Worm (Caenorhabditis elegans) whole organism, L2 larva: ENCODE measurements around the gene col-168.

Source experiments
- C34F6.9 ChIP-seq: fragments of 150-350 bp; optimal IDR thresholded peaks from 2 replicates; lab custom pipeline; 2014; ENCODE audit warnings: missing biosample characterization, missing genetic modification characterization
- F13H6.1 ChIP-seq: sonication (generic microtip); optimal IDR thresholded peaks from 2 replicates; lab custom pipeline; 2016; ENCODE audit warnings: missing genetic modification characterization, missing compliant biosample characterization
- R02D3.7 ChIP-seq: fragments of 150-350 bp; optimal IDR thresholded peaks from 2 replicates; lab custom pipeline; 2014; ENCODE audit warnings: missing biosample characterization, missing genetic modification characterization
- Y55F3AM.14 ChIP-seq: fragments of 200-800 bp; sonication (Bioruptor generic); optimal IDR thresholded peaks from 2 replicates; lab custom pipeline; 2018; ENCODE audit warnings: mild to moderate bottlenecking, missing genetic modification characterization, missing compliant biosample characterization
- ZK546.5 ChIP-seq: sonication (generic microtip); optimal IDR thresholded peaks from 2 replicates; lab custom pipeline; 2017; ENCODE audit warnings: missing biosample characterization, missing genetic modification characterization
- aly-2 ChIP-seq: fragments of 150-350 bp; optimal IDR thresholded peaks from 2 replicates; lab custom pipeline; 2014; ENCODE audit warnings: missing biosample characterization, missing genetic modification characterization
- ama-1 ChIP-seq: fragments of 150-350 bp; optimal IDR thresholded peaks from 2 replicates; lab custom pipeline; 2018; ENCODE audit warnings: inconsistent platforms
- blmp-1 ChIP-seq: sonication (generic microtip); optimal IDR thresholded peaks from 2 replicates; lab custom pipeline; 2017; ENCODE audit warnings: missing genetic modification characterization, mild to moderate bottlenecking, missing compliant biosample characterization, antibody characterized with exemption, moderate library complexity; ENCODE audit not compliant: insufficient read depth
- ceh-16 ChIP-seq: fragments of 150-350 bp; optimal IDR thresholded peaks from 2 replicates; lab custom pipeline; 2014; ENCODE audit warnings: missing biosample characterization, missing genetic modification characterization
- ceh-82 ChIP-seq: fragments of 150-350 bp; optimal IDR thresholded peaks from 2 replicates; lab custom pipeline; 2014; ENCODE audit warnings: missing biosample characterization, missing genetic modification characterization
- crh-2 ChIP-seq: sonication (generic microtip); optimal IDR thresholded peaks from 2 replicates; lab custom pipeline; 2017; ENCODE audit warnings: missing biosample characterization, missing genetic modification characterization
- dmd-4 ChIP-seq: sonication (generic microtip); optimal IDR thresholded peaks from 2 replicates; lab custom pipeline; 2017; ENCODE audit warnings: missing biosample characterization, missing genetic modification characterization
- egl-27 ChIP-seq: sonication (generic microtip); optimal IDR thresholded peaks from 3 replicates; lab custom pipeline; 2017; ENCODE audit warnings: missing biosample characterization, missing genetic modification reagents, missing genetic modification characterization
- elt-1 ChIP-seq: fragments of 150-350 bp; optimal IDR thresholded peaks from 2 replicates; lab custom pipeline; 2014; ENCODE audit warnings: missing biosample characterization, missing genetic modification characterization
- elt-3 ChIP-seq: sonication (generic microtip); optimal IDR thresholded peaks from 2 replicates; lab custom pipeline; 2017; ENCODE audit warnings: missing biosample characterization, missing genetic modification characterization
- fos-1 ChIP-seq: fragments of 150-350 bp; optimal IDR thresholded peaks from 2 replicates; lab custom pipeline; 2014; ENCODE audit warnings: missing biosample characterization, missing genetic modification characterization
- gmeb-1 ChIP-seq: fragments of 150-350 bp; optimal IDR thresholded peaks from 2 replicates; lab custom pipeline; 2014; ENCODE audit warnings: missing biosample characterization, missing genetic modification characterization
- lin-11 ChIP-seq: fragments of 150-350 bp; sonication (generic microtip); optimal IDR thresholded peaks from 2 replicates; lab custom pipeline; 2014; ENCODE audit warnings: missing biosample characterization, missing genetic modification characterization, inconsistent platforms, mixed read lengths
- lin-13 ChIP-seq: fragments of 150-350 bp; optimal IDR thresholded peaks from 2 replicates; lab custom pipeline; 2014; ENCODE audit warnings: missing biosample characterization, missing genetic modification reagents, missing genetic modification characterization
- lin-39 ChIP-seq: fragments of 150-350 bp; optimal IDR thresholded peaks from 2 replicates; lab custom pipeline; 2014; ENCODE audit warnings: missing biosample characterization, missing genetic modification reagents, missing genetic modification characterization
- lsy-2 ChIP-seq, 2 experiments: fragments of 150-350 bp in 1 of 2; sonication (generic microtip) in 1 of 2; optimal IDR thresholded peaks; 2 replicates each; lab custom pipeline; 2014 to 2017; ENCODE audit warnings: missing biosample characterization in 2 of 2, missing genetic modification characterization in 2 of 2
- mbf-1 ChIP-seq: sonication (generic microtip); optimal IDR thresholded peaks from 2 replicates; lab custom pipeline; 2017; ENCODE audit warnings: missing biosample characterization, missing genetic modification characterization
- mdl-1 ChIP-seq, 2 experiments: fragments of 150-350 bp in 1 of 2; sonication (generic microtip) in 1 of 2; optimal IDR thresholded peaks; 2 replicates each; lab custom pipeline; 2017; ENCODE audit warnings: missing biosample characterization in 2 of 2, missing genetic modification characterization in 2 of 2
- nhr-10 ChIP-seq: sonication (generic microtip); optimal IDR thresholded peaks from 2 replicates; lab custom pipeline; 2017; ENCODE audit warnings: missing biosample characterization, missing genetic modification characterization
- nhr-11 ChIP-seq: fragments of 150-350 bp; optimal IDR thresholded peaks from 2 replicates; lab custom pipeline; 2014; ENCODE audit warnings: missing biosample characterization, missing genetic modification characterization
- nhr-12 ChIP-seq: fragments of 150-350 bp; optimal IDR thresholded peaks from 2 replicates; lab custom pipeline; 2014; ENCODE audit warnings: missing biosample characterization, missing genetic modification characterization
- nhr-21 ChIP-seq: fragments of 150-350 bp; optimal IDR thresholded peaks from 2 replicates; lab custom pipeline; 2014; ENCODE audit warnings: missing biosample characterization, missing genetic modification characterization
- nhr-23 ChIP-seq: fragments of 150-350 bp; optimal IDR thresholded peaks from 2 replicates; lab custom pipeline; 2014; ENCODE audit warnings: missing biosample characterization, missing genetic modification reagents, missing genetic modification characterization
- nhr-237 ChIP-seq: fragments of 150-350 bp; optimal IDR thresholded peaks from 2 replicates; lab custom pipeline; 2014; ENCODE audit warnings: missing biosample characterization, missing genetic modification characterization
- nhr-25 ChIP-seq: fragments of 150-350 bp; sonication (generic microtip); optimal IDR thresholded peaks from 3 replicates; lab custom pipeline; 2014; ENCODE audit warnings: missing biosample characterization, missing genetic modification characterization
- nhr-77 ChIP-seq: fragments of 150-350 bp; optimal IDR thresholded peaks from 2 replicates; lab custom pipeline; 2014; ENCODE audit warnings: missing biosample characterization, missing genetic modification characterization
- peb-1 ChIP-seq: fragments of 150-350 bp; optimal IDR thresholded peaks from 2 replicates; lab custom pipeline; 2014; ENCODE audit warnings: missing biosample characterization, missing genetic modification characterization
- sem-4 ChIP-seq: fragments of 150-350 bp; optimal IDR thresholded peaks from 2 replicates; lab custom pipeline; 2014; ENCODE audit warnings: missing biosample characterization, missing genetic modification reagents, missing genetic modification characterization
- skn-1 ChIP-seq: sonication (generic microtip); optimal IDR thresholded peaks from 2 replicates; lab custom pipeline; 2017; ENCODE audit warnings: missing biosample characterization, missing genetic modification characterization
- sma-3 ChIP-seq: sonication (generic microtip); optimal IDR thresholded peaks from 2 replicates; lab custom pipeline; 2016; ENCODE audit warnings: missing genetic modification reagents, missing genetic modification characterization, missing compliant biosample characterization
- sma-9 ChIP-seq, 2 experiments: fragments of 150-350 bp in 1 of 2; sonication (generic microtip) in 1 of 2; optimal IDR thresholded peaks; 2 replicates each; lab custom pipeline; 2014 to 2016; ENCODE audit warnings: missing genetic modification characterization in 2 of 2, mild to moderate bottlenecking in 1 of 2, missing biosample characterization in 1 of 2, missing compliant biosample characterization in 1 of 2, missing genetic modification reagents in 1 of 2, moderate library complexity in 1 of 2
- snpc-4 ChIP-seq: fragments of 150-350 bp; optimal IDR thresholded peaks from 2 replicates; lab custom pipeline; 2014; ENCODE audit warnings: missing biosample characterization, missing genetic modification characterization
- unc-39 ChIP-seq: fragments of 150-350 bp; optimal IDR thresholded peaks from 2 replicates; lab custom pipeline; 2014; ENCODE audit warnings: missing biosample characterization, missing genetic modification characterization
- unc-55 ChIP-seq: fragments of 150-350 bp; sonication (generic microtip); optimal IDR thresholded peaks from 3 replicates; lab custom pipeline; 2014; ENCODE audit warnings: missing biosample characterization, missing genetic modification reagents, missing genetic modification characterization
- unc-62 ChIP-seq: fragments of 150-350 bp; optimal IDR thresholded peaks from 2 replicates; lab custom pipeline; 2014; ENCODE audit warnings: missing biosample characterization, missing genetic modification reagents, missing genetic modification characterization
- zag-1 ChIP-seq: fragments of 150-350 bp; optimal IDR thresholded peaks from 2 replicates; lab custom pipeline; 2014; ENCODE audit warnings: missing biosample characterization, missing genetic modification characterization
- ztf-1 ChIP-seq: fragments of 200-800 bp; sonication (Bioruptor generic); conservative IDR thresholded peaks from 2 replicates; pipeline ENCODE4 v1.3.6; 2022; ENCODE audit warnings: missing genetic modification characterization, missing compliant biosample characterization
- ztf-11 ChIP-seq: sonication (generic microtip); optimal IDR thresholded peaks from 2 replicates; lab custom pipeline; 2017; ENCODE audit warnings: missing biosample characterization, missing genetic modification characterization

The col-168 gene

ce11 chrX:6365715-6366114, 39.5 kb downstream of the col-168 start, which contains the start of gene C03B1.3:
C03B1.3 (plus strand) TSS chrX:6366015.
- TF ChIP-seq nhr-11 (tag; lab: Kevin White, UChicago) (no peak), blmp-1 (tag; lab: Kevin White, UChicago) (no peak), lin-13 (GFP tag; lab: Kevin White, UChicago) (no peak), nhr-12 (tag; lab: Kevin White, UChicago) (no peak), nhr-77 (no peak), aly-2 (no peak), gmeb-1 (tag; lab: Kevin White, UChicago) (no peak), elt-1 (no peak), ZK546.5 (no peak), ceh-82 (tag; lab: Kevin White, UChicago) (no peak), peb-1 (tag; lab: Kevin White, UChicago) (no peak), sem-4 (tag; lab: Kevin White, UChicago) (no peak), skn-1 (no peak), nhr-10 (no peak), nhr-21 (tag; lab: Kevin White, UChicago) (no peak), lin-11 (tag; lab: Kevin White, UChicago) (no peak)
- TF ChIP-seq, all 48 proteins: peak for 0

ce11 chrX:6369717-6370116, 43.5 kb downstream of the col-168 start, which contains the start of gene C03B1.2:
C03B1.2 (plus strand) TSS chrX:6370017.
- TF ChIP-seq nhr-10 (no peak), nhr-237 (tag; lab: Kevin White, UChicago) (no peak), dmd-4 (tag; lab: Kevin White, UChicago) (no peak), fos-1 (tag; lab: Kevin White, UChicago) (no peak), R02D3.7 (tag; lab: Kevin White, UChicago) (no peak), sem-4 (tag; lab: Kevin White, UChicago) (no peak), sma-9 (GFP tag; optimal IDR thresholded peaks at IDR 0.05; lab: Kevin White, UChicago) (no peak), sma-9 (tag; optimal IDR thresholded peaks at IDR 0.05; lab: Kevin White, UChicago) (no peak), snpc-4 (tag; lab: Kevin White, UChicago) (no peak), gmeb-1 (tag; lab: Kevin White, UChicago) (no peak), nhr-25 (tag; lab: Kevin White, UChicago) (no peak), aly-2 (no peak), egl-27 (no peak), elt-3 (tag; lab: Kevin White, UChicago) (no peak)

- TF ChIP-seq peb-1 (tag; lab: Kevin White, UChicago) (no peak), ceh-82 (tag; lab: Kevin White, UChicago) (no peak), crh-2 (tag; lab: Kevin White, UChicago) (peak; percentile 49), zag-1 (no peak), lin-13 (GFP tag; lab: Kevin White, UChicago) (peak; percentile 72), F13H6.1 (tag; lab: Kevin White, UChicago) (peak; percentile 45), ztf-1 (GFP tag; lab: Robert Waterston, UW) (no peak), unc-62 (no peak), mbf-1 (tag; lab: Kevin White, UChicago) (no peak), nhr-11 (tag; lab: Kevin White, UChicago) (no peak), mdl-1 (tag; optimal IDR thresholded peaks at IDR 0.05; lab: Kevin White, UChicago) (no peak), snpc-4 (tag; lab: Kevin White, UChicago) (no peak), ceh-16 (tag; lab: Kevin White, UChicago) (no peak), elt-1 (no peak), ztf-11 (no peak), lin-11 (tag; lab: Kevin White, UChicago) (peak; percentile 12), C34F6.9 (peak; percentile 34), nhr-25 (tag; lab: Kevin White, UChicago) (no peak), sma-3 (GFP tag; lab: Kevin White, UChicago) (peak; percentile 51), gmeb-1 (tag; lab: Kevin White, UChicago) (peak; percentile 33), Y55F3AM.14 (GFP tag; lab: Kevin White, UChicago) (no peak), unc-55 (GFP tag; lab: Kevin White, UChicago) (peak; percentile 33), blmp-1 (tag; lab: Kevin White, UChicago) (no peak), nhr-10 (no peak), nhr-23 (tag; lab: Kevin White, UChicago) (no peak), R02D3.7 (tag; lab: Kevin White, UChicago) (no peak), aly-2 (no peak), ama-1 (lab: Kevin White, UChicago) (no peak), nhr-77 (no peak), ZK546.5 (no peak), sem-4 (tag; lab: Kevin White, UChicago) (no peak), nhr-237 (tag; lab: Kevin White, UChicago) (no peak), sma-9 (GFP tag; optimal IDR thresholded peaks at IDR 0.05; lab: Kevin White, UChicago) (peak; percentile 67), sma-9 (tag; optimal IDR thresholded peaks at IDR 0.05; lab: Kevin White, UChicago) (no peak), unc-39 (tag; lab: Kevin White, UChicago) (no peak), nhr-21 (tag; lab: Kevin White, UChicago) (peak; percentile 55), dmd-4 (tag; lab: Kevin White, UChicago) (no peak), lin-39 (no peak), lsy-2 (tag; optimal IDR thresholded peaks at IDR 0.05; lab: Kevin White, UChicago) (peak in 1 of 2 experiments; percentile 6), elt-3 (tag; lab: Kevin White, UChicago) (no peak), nhr-12 (tag; lab: Kevin White, UChicago) (no peak), fos-1 (tag; lab: Kevin White, UChicago) (peak; percentile 25)
Observed at ce11 chrX:6371192-6372116, 45.3 kb downstream of the col-168 start.
